Worm (Caenorhabditis elegans): ENCODE data around the gene cdk-11.1.

DNA sequence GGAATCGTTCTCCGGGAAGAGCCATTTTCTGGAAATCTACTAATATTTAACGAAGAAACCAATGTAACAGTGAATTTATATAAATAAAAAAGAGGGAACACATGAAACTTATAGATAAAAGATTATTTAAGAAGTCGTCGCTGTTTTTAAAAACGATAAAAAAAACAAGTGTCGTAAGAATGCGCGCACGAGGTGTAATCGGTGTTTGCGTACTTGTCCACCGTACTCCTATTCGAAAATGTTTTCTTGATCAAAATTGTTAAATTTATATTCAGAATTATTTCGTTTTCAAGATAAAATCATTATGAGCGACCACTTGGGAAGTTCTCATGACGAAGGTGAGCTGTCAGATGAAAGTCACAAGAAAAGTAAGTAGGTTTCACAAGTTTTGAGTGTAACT is at the start of gene cdk-11.1, which contains the start of gene moa-2:
- no peak for TF ChIP-seq nhr-23 (tag; optimal IDR thresholded peaks at IDR 0.05)
- no peak for TF ChIP-seq nhr-11 (tag; optimal IDR thresholded peaks at IDR 0.05)

Data from whole organism, L2 larva.